Worm (Caenorhabditis elegans): ENCODE data around the gene F23F1.2.

DNA sequence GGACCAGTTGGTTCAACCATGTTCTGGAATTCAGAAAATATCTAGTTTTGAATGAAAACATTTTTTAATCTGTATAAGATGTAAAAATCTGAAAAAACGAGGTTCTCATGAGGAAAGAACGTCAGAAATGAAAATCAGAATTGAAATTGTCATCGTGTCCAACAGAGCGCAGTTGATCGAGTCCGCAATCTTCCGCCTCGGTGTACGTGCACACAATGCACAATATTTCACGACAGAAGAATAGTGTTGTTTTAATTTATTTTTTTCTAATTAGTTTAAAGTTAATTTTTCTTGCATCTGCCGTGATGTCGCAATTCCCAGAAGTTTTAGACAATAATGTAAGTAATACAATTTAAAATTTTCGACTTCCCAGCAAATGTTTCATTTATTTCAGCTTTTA is 9.6 kb downstream of the F23F1.2 start, which contains the start of gene nfyc-1:
- TF ChIP-seq ama-1 (optimal IDR thresholded peaks at IDR 0.05): no peak
- TF ChIP-seq ceh-13 (GFP tag; optimal IDR thresholded peaks at IDR 0.05): no peak
- TF ChIP-seq B0310.2 (tag; optimal IDR thresholded peaks at IDR 0.05): no peak
- no peak for TF ChIP-seq flt-1 (GFP tag; IDR thresholded peaks at IDR 0.05)
- TF ChIP-seq ceh-36 (tag; optimal IDR thresholded peaks at IDR 0.05): no peak
- TF ChIP-seq F13C5.2 (tag; optimal IDR thresholded peaks at IDR 0.05): peak; percentile 54
- TF ChIP-seq ets-7 (tag; optimal IDR thresholded peaks at IDR 0.05): no peak
- TF ChIP-seq hnd-1 (tag; optimal IDR thresholded peaks at IDR 0.05): no peak
- TF ChIP-seq tbx-11 (GFP tag; IDR thresholded peaks at IDR 0.05): no peak

Data from whole organism, early embryonic.